Fruit fly (Drosophila melanogaster) whole organism, embryonic: ENCODE results near the gene sky.

Experiments used
- CG15514 ChIP-seq: fragments of 200-800 bp; sonication (Bioruptor generic); optimal IDR thresholded peaks from 3 replicates; lab custom pipeline; 2017; ENCODE audit warnings: missing biosample characterization, missing genetic modification characterization, mild to moderate bottlenecking, moderate library complexity, missing genetic modification reagents
- CG15601 ChIP-seq: fragments of 200-800 bp; sonication (Bioruptor generic); optimal IDR thresholded peaks from 3 replicates; lab custom pipeline; 2019; ENCODE audit warnings: missing biosample characterization, mild to moderate bottlenecking, missing genetic modification characterization, moderate library complexity
- CG5180 ChIP-seq: fragments of 200-800 bp; sonication (Bioruptor generic); optimal IDR thresholded peaks from 3 replicates; lab custom pipeline; 2017; ENCODE audit warnings: missing biosample characterization, missing genetic modification characterization, mild to moderate bottlenecking, moderate library complexity, missing genetic modification reagents
- Eip74EF ChIP-seq, 2 experiments: fragments of 200-800 bp in 1 of 2; fragments of >200 bp in 1 of 2; sonication (Bioruptor generic) in 1 of 2; optimal IDR thresholded peaks; 2 replicates each; lab custom pipeline; 2017 to 2019; ENCODE audit warnings: missing biosample characterization in 2 of 2, missing genetic modification characterization in 2 of 2, mild to moderate bottlenecking in 1 of 2, moderate library complexity in 1 of 2
- Spps ChIP-seq: fragments of 200-800 bp; sonication (Bioruptor generic); optimal IDR thresholded peaks from 2 replicates; lab custom pipeline; 2018; ENCODE audit warnings: missing biosample characterization, mild to moderate bottlenecking, missing genetic modification characterization
- Stat92E ChIP-seq, 3 experiments: fragments of >200 bp in 2 of 3; fragments of 200-800 bp in 1 of 3; sonication (Bioruptor generic) in 1 of 3; optimal IDR thresholded peaks; 2 replicates each; lab custom pipeline; 2017 to 2019; ENCODE audit warnings: missing biosample characterization in 3 of 3, missing genetic modification characterization in 3 of 3, mild to moderate bottlenecking in 1 of 3, moderate library complexity in 1 of 3
- trh ChIP-seq: fragments of 200-800 bp; sonication (Bioruptor generic); optimal IDR thresholded peaks from 2 replicates; lab custom pipeline; 2016; ENCODE audit warnings: missing biosample characterization, missing genetic modification characterization
- zfh2 ChIP-seq: fragments of 200-800 bp; sonication (Bioruptor generic); optimal IDR thresholded peaks from 2 replicates; lab custom pipeline; 2016; ENCODE audit warnings: missing biosample characterization, missing genetic modification characterization

DNA sequence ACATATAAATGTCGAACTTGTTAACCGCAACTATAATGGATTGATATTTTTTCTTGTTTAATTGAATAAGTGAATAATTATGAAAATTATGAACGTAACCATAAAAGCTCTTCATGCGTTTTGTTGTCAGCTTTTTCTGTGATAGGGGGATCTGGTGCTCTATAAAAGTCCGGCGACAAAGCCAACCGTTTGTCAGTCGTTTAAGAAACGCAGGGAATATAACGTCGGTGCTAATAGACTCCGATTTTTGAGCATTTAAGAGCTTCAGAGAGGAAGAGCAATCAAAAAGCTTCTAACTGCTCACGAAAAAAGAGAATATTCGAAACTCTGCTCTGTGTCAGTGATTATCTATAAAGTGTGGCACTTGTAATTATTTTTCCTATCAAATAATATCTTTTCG, 87.7 kb downstream of the sky start, which contains the start of gene CG31674:
- no peak for TF ChIP-seq zfh2 (GFP tag; lab: Kevin White, UChicago)
- peak; percentile 23 for TF ChIP-seq CG5180
- TF ChIP-seq Spps = no peak
- no peak for TF ChIP-seq trh
- TF ChIP-seq CG15601 (tag; lab: Kevin White, UChicago) = peak; percentile 6
- no peak for TF ChIP-seq Stat92E (GFP tag; optimal IDR thresholded peaks at IDR 0.05; lab: Kevin White, UChicago)
- peak; percentile 11 for TF ChIP-seq CG15514 (GFP tag; lab: Kevin White, UChicago)
- TF ChIP-seq Eip74EF (GFP tag; optimal IDR thresholded peaks at IDR 0.05; lab: Kevin White, UChicago) = no peak
